Fruit fly (Drosophila melanogaster) whole organism, prepupa: ENCODE results near the gene Zasp66.

Experiments used
- Blimp-1 ChIP-seq: fragments of 200-800 bp; sonication (Bioruptor generic); optimal IDR thresholded peaks from 3 replicates; lab custom pipeline; 2017; ENCODE audit warnings: missing biosample characterization, missing genetic modification characterization, mild to moderate bottlenecking, moderate library complexity, missing genetic modification reagents
- CG10631 ChIP-seq: fragments of 200-800 bp; sonication (Bioruptor generic); optimal IDR thresholded peaks from 2 replicates; lab custom pipeline; 2016; ENCODE audit warnings: missing biosample characterization, missing genetic modification characterization
- CG10669 ChIP-seq: fragments of 200-800 bp; sonication (Bioruptor generic); optimal IDR thresholded peaks from 3 replicates; lab custom pipeline; 2018; ENCODE audit warnings: missing biosample characterization, mild to moderate bottlenecking, missing genetic modification characterization, moderate library complexity
- CG11762 ChIP-seq: fragments of 200-800 bp; sonication (Bioruptor generic); optimal IDR thresholded peaks from 3 replicates; lab custom pipeline; 2016; ENCODE audit warnings: missing biosample characterization, missing genetic modification characterization; ENCODE audit not compliant: insufficient read depth
- CG11902 ChIP-seq: fragments of 200-800 bp; sonication (Bioruptor generic); optimal IDR thresholded peaks from 3 replicates; lab custom pipeline; 2016; ENCODE audit warnings: missing biosample characterization, missing genetic modification characterization
- CG15336 ChIP-seq: fragments of 200-800 bp; sonication (Bioruptor generic); IDR thresholded peaks from 2 replicates; pipeline ENCODE4 v1.3.6; 2022; ENCODE audit warnings: missing biosample characterization, missing genetic modification characterization
- CG16779 ChIP-seq: fragments of 200-800 bp; sonication (Bioruptor generic); optimal IDR thresholded peaks from 3 replicates; lab custom pipeline; 2017; ENCODE audit warnings: missing biosample characterization, mild to moderate bottlenecking, missing genetic modification characterization
- CG3032 ChIP-seq: fragments of 200-800 bp; optimal IDR thresholded peaks from 2 replicates; lab custom pipeline; 2019; ENCODE audit warnings: missing biosample characterization, mild to moderate bottlenecking, missing genetic modification characterization, moderate library complexity
- CG31627 ChIP-seq: fragments of 200-800 bp; sonication (Bioruptor generic); optimal IDR thresholded peaks from 3 replicates; lab custom pipeline; 2016; ENCODE audit warnings: missing biosample characterization, missing genetic modification characterization
- CG32006 ChIP-seq: fragments of 200-800 bp; sonication (Bioruptor generic); optimal IDR thresholded peaks from 3 replicates; lab custom pipeline; 2017; ENCODE audit warnings: missing biosample characterization, mild to moderate bottlenecking, missing genetic modification characterization
- CG3919 ChIP-seq: fragments of 200-800 bp; sonication (Bioruptor generic); optimal IDR thresholded peaks from 3 replicates; lab custom pipeline; 2016; ENCODE audit warnings: missing biosample characterization, missing genetic modification characterization
- CG4318 ChIP-seq: fragments of 200-800 bp; sonication (Bioruptor generic); optimal IDR thresholded peaks from 3 replicates; lab custom pipeline; 2017; ENCODE audit warnings: missing biosample characterization, mild to moderate bottlenecking, missing genetic modification characterization
- CG6163 ChIP-seq: fragments of 200-800 bp; sonication (Bioruptor generic); IDR thresholded peaks from 3 replicates; pipeline ENCODE4 v1.3.6; 2022; ENCODE audit warnings: missing biosample characterization, missing genetic modification characterization
- CG6276 ChIP-seq: fragments of 200-800 bp; sonication (Bioruptor generic); optimal IDR thresholded peaks from 2 replicates; lab custom pipeline; 2017; ENCODE audit warnings: missing biosample characterization, mild to moderate bottlenecking, missing genetic modification characterization
- CG6854 ChIP-seq: fragments of 200-800 bp; sonication (Bioruptor generic); optimal IDR thresholded peaks from 2 replicates; lab custom pipeline; 2017; ENCODE audit warnings: missing biosample characterization, mild to moderate bottlenecking, missing genetic modification characterization
- CG7368 ChIP-seq: fragments of 200-800 bp; sonication (Bioruptor generic); optimal IDR thresholded peaks from 3 replicates; lab custom pipeline; 2016; ENCODE audit warnings: missing biosample characterization, missing genetic modification characterization
- CG8119 ChIP-seq: fragments of 200-800 bp; sonication (Bioruptor generic); IDR thresholded peaks from 3 replicates; pipeline ENCODE4 v1.3.6; 2022; ENCODE audit warnings: missing biosample characterization, missing genetic modification characterization
- CG9139 ChIP-seq: fragments of 200-800 bp; sonication (Bioruptor generic); optimal IDR thresholded peaks from 3 replicates; lab custom pipeline; 2017; ENCODE audit warnings: missing biosample characterization, mild to moderate bottlenecking, missing genetic modification characterization
- Eip78C ChIP-seq: fragments of 200-800 bp; sonication (Bioruptor generic); peaks from one replicate; lab custom pipeline; 2016; ENCODE audit warnings: missing biosample characterization, missing genetic modification characterization
- Ets21C ChIP-seq: fragments of 200-800 bp; sonication (Bioruptor generic); optimal IDR thresholded peaks from 3 replicates; lab custom pipeline; 2016; ENCODE audit warnings: missing biosample characterization, missing genetic modification characterization
- Gug ChIP-seq: fragments of 200-800 bp; sonication (Bioruptor generic); IDR thresholded peaks from 2 replicates; pipeline ENCODE4 v1.3.6; 2022; ENCODE audit warnings: missing biosample characterization, missing genetic modification characterization
- Hr39 ChIP-seq: fragments of 200-800 bp; sonication (Bioruptor generic); optimal IDR thresholded peaks from 2 replicates; lab custom pipeline; 2016; ENCODE audit warnings: missing biosample characterization, missing genetic modification characterization
- Lpt ChIP-seq: fragments of 200-800 bp; sonication (Bioruptor generic); optimal IDR thresholded peaks from 3 replicates; lab custom pipeline; 2016; ENCODE audit warnings: missing biosample characterization, missing genetic modification characterization
- Smox ChIP-seq: fragments of 200-800 bp; sonication (Bioruptor generic); optimal IDR thresholded peaks from 3 replicates; lab custom pipeline; 2016; ENCODE audit warnings: missing biosample characterization, missing genetic modification characterization
- Sox102F ChIP-seq: fragments of 200-800 bp; sonication (Bioruptor generic); optimal IDR thresholded peaks from 2 replicates; lab custom pipeline; 2016; ENCODE audit warnings: missing biosample characterization, mild to moderate bottlenecking, missing genetic modification characterization
- acj6 ChIP-seq: fragments of 200-800 bp; sonication (Bioruptor generic); optimal IDR thresholded peaks from 3 replicates; lab custom pipeline; 2016; ENCODE audit warnings: missing biosample characterization, missing genetic modification characterization
- dsx ChIP-seq: fragments of 200-800 bp; optimal IDR thresholded peaks from 3 replicates; lab custom pipeline; 2019; ENCODE audit warnings: missing biosample characterization, mild to moderate bottlenecking, missing genetic modification characterization, moderate library complexity; ENCODE audit not compliant: poor library complexity, severe bottlenecking
- eg ChIP-seq: fragments of 200-800 bp; sonication (Bioruptor generic); IDR thresholded peaks from 3 replicates; pipeline ENCODE4 v1.3.6; 2022; ENCODE audit warnings: missing biosample characterization, missing genetic modification characterization
- fd85E ChIP-seq: fragments of 200-800 bp; sonication (Bioruptor generic); optimal IDR thresholded peaks from 3 replicates; lab custom pipeline; 2016; ENCODE audit warnings: missing biosample characterization, missing genetic modification characterization
- fkh ChIP-seq: fragments of 200-800 bp; sonication (Bioruptor generic); optimal IDR thresholded peaks from 3 replicates; lab custom pipeline; 2017; ENCODE audit warnings: missing biosample characterization, mild to moderate bottlenecking, missing genetic modification characterization, moderate library complexity
- pdm3 ChIP-seq: fragments of 200-800 bp; sonication (Bioruptor generic); optimal IDR thresholded peaks from 3 replicates; lab custom pipeline; 2016; ENCODE audit warnings: missing biosample characterization, missing genetic modification characterization
- ss ChIP-seq, 2 experiments: fragments of 200-800 bp; sonication (Bioruptor generic); optimal IDR thresholded peaks; 2 replicates in 1 of 2; 3 replicates in 1 of 2; lab custom pipeline; 2017 to 2018; ENCODE audit warnings: mild to moderate bottlenecking in 2 of 2, missing biosample characterization in 2 of 2, missing genetic modification characterization in 2 of 2, moderate library complexity in 1 of 2
- svp ChIP-seq: fragments of 200-800 bp; sonication (Bioruptor generic); peaks from one replicate; lab custom pipeline; 2016; ENCODE audit warnings: missing biosample characterization, missing genetic modification characterization
- topi ChIP-seq: fragments of 200-800 bp; sonication (Bioruptor generic); optimal IDR thresholded peaks from 3 replicates; lab custom pipeline; 2016; ENCODE audit warnings: missing biosample characterization, missing genetic modification characterization

Zasp66 gene

DNA sequence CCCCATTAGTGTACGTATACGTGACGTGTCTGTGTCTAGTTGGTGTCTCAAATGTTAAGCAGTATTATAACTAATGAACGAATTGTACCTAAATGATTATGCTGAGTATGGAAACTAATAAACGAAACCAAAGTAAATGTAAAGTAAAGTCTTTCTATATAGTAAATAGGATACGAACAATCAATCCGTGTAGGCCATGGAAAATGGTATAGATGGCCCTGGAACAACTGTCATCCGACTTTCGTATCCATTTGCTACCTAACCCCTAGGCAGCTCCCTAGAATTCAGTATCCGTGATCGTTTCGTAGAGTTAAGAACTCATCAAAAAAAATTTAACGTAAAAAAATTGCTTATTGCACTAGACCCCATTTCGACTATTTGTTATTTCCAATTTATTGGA, 7.2 kb upstream of the Zasp66 start, which contains the start of gene S-Lap1:
Gene S-Lap1, plus strand, starts transcription at position 301 of the 400 bp plus-strand sequence.
- TF ChIP-seq Lpt = no peak
- no peak for TF ChIP-seq pdm3
- TF ChIP-seq acj6 (GFP tag; lab: Kevin White, UChicago) = no peak

- TF ChIP-seq svp (GFP tag; lab: Kevin White, UChicago) = peak; percentile 58
- TF ChIP-seq CG11902 (GFP tag; lab: Kevin White, UChicago) = no peak
- TF ChIP-seq CG3032 (tag; lab: Kevin White, UChicago) = no peak
Observed at dm6 chr3L:8619588-8619987, 4.6 kb upstream of the Zasp66 start, which contains the start of gene S-Lap2. Gene S-Lap2 (plus strand): TSS chr3L:8619888.

DNA sequence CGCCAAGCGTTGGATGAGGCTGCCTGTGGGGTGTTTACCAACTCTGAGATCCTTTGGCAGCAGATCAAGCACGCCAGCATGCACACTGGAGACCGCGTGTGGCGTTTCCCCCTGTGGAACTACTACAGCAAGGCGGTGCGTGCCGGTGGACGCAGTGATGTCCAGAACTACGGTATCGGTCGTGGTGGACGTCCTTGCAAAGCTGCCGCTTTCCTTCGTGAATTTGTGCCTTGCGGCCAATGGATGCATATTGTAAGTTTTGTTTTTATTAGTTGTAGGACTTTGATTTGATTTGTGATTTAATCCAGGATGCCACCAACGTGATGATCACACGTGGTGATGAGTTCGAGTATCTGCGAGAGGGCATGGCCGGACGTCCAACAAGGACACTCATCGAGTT, 2.7 kb upstream of the Zasp66 start:
- TF ChIP-seq CG31627 (GFP tag; lab: Kevin White, UChicago) = no peak

DNA sequence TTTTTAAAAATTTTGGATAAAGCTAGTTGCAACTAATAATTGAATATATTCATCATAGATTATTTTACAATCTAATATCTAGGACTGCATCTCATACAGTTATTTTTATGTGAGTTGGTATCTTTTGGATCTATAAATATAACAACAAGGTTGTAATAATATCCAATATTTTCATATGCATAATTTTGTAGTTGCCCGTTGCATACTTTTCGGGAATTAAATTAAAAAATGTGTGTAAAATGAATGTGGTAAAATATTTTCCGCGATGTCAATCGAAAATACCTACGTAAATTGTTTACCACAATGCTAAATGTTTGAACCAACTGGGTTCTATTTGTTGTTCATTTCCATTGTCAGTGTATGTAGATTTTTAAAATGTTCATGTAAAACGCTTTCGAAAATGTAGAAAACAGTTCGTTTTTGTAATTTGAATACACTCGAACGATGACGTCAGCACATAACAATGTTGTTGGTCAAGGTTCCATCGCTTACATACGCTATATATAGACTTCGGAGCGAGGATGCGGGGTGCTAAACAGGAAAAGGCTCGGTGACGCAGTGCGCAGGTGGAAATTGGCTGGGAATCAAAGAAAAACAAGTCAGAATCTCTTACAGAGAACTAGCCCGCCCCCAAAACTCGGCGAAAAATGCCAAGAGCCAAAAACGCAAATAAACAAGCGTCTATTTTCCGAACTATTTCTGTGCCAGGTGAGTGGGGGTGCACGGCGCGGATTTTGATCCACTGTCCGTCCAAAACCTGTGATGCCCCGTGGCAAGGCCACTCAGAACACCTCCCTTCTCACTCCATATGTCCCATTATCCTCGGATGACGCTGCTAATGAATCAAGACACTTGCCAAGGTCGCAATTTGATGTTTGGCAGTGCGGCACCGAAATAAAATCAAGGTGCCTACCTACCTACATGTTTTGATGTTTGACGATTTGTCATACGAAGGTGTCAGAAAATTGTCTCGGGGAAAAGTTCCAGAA, 4.0 kb downstream of the Zasp66 start:
- TF ChIP-seq fd85E (no peak), dsx (peak; percentile 86), CG4318 (GFP tag; lab: Kevin White, UChicago) (no peak)

dm6 chr3L:8628964-8629363, 4.8 kb downstream of the Zasp66 start:
- TF ChIP-seq Hr39 (GFP tag; lab: Kevin White, UChicago) (no peak), CG11762 (no peak), Sox102F (GFP tag; lab: Kevin White, UChicago) (no peak), CG16779 (no peak), Eip78C (GFP tag; lab: Kevin White, UChicago) (no peak), CG6163 (GFP tag; lab: Robert Waterston, UW) (peak; percentile 37; the same call in 1 of the 3 replicates), topi (GFP tag; lab: Kevin White, UChicago) (no peak), Blimp-1 (GFP tag; lab: Kevin White, UChicago) (no peak), CG32006 (GFP tag; lab: Kevin White, UChicago) (no peak), dsx (no peak), CG15336 (GFP tag; lab: Robert Waterston, UW) (no peak), CG9139 (GFP tag; lab: Kevin White, UChicago) (no peak), CG3919 (GFP tag; lab: Kevin White, UChicago) (no peak), fkh (GFP tag; lab: Kevin White, UChicago) (no peak), pdm3 (no peak), eg (GFP tag; lab: Robert Waterston, UW) (0 out of 3 replicates have a peak, but pooled peaks have one; percentile 20)

DNA sequence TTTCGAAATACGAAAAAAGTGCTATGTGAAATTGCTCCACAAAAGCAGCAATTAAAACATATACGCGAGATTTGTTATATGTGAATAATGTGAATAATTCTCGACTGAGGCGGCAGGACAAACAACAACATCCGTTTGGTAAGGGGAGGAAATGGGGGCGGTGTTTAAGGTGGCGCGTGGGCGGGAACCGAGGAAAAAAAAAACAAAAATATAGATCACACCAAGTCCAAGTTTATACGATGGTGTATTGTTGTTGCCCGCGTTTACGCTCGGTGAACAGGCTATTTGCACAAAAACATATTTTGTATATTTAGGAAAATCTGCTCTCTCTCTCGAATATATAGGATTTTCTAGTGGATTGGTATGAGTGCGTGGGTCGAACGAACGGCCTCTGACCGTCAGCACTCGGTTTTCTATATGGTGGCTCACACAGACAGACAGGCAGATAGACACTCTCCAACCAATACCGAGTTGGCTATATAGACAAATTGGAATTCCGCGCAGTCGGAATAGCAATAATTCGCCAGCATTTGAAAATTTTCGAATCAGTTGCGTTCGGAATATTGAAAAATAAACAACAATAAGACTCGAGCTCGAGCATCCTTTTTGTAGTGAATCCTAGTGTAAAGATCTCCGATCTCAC, 5.7 kb downstream of the Zasp66 start:
- TF ChIP-seq CG3032 (tag; lab: Kevin White, UChicago) (no peak), Smox (GFP tag; lab: Kevin White, UChicago) (no peak), CG6276 (GFP tag; lab: Kevin White, UChicago) (no peak), CG10669 (GFP tag; lab: Kevin White, UChicago) (no peak), Gug (GFP tag; lab: Robert Waterston, UW) (no peak), Ets21C (GFP tag; lab: Kevin White, UChicago) (no peak), CG8119 (GFP tag; lab: Robert Waterston, UW) (no peak), CG7368 (GFP tag; lab: Kevin White, UChicago) (no peak), acj6 (GFP tag; lab: Kevin White, UChicago) (no peak), CG9139 (GFP tag; lab: Kevin White, UChicago) (no peak), CG10631 (GFP tag; lab: Kevin White, UChicago) (no peak), CG6854 (no peak), ss (GFP tag; optimal IDR thresholded peaks at IDR 0.05; lab: Kevin White, UChicago) (no peak), CG6163 (GFP tag; lab: Robert Waterston, UW) (no peak)
